Worm (Caenorhabditis elegans) whole organism, L4 larva: Measurements from ENCODE around the gene grd-3.

ENCODE experiments used
- D1046.2 ChIP-seq: fragments of 200-800 bp; sonication (Bioruptor generic); IDR thresholded peaks from 2 replicates; pipeline ENCODE4 v1.3.6; 2022; ENCODE audit warnings: missing genetic modification characterization, missing compliant biosample characterization
- ama-1 ChIP-seq: fragments of 150-350 bp; optimal IDR thresholded peaks from 2 replicates; lab custom pipeline; 2014; ENCODE audit warnings: inconsistent platforms, mixed read lengths
- attf-4 ChIP-seq: sonication (generic microtip); optimal IDR thresholded peaks from 3 replicates; lab custom pipeline; 2017; ENCODE audit warnings: missing biosample characterization, missing genetic modification characterization
- duxl-1 ChIP-seq: sonication (generic microtip); optimal IDR thresholded peaks from 2 replicates; lab custom pipeline; 2016; ENCODE audit warnings: mild to moderate bottlenecking, missing genetic modification characterization, moderate library complexity, missing compliant biosample characterization; ENCODE audit not compliant: poor library complexity
- egl-27 ChIP-seq: sonication (generic microtip); optimal IDR thresholded peaks from 3 replicates; lab custom pipeline; 2017; ENCODE audit warnings: missing biosample characterization, missing genetic modification reagents, missing genetic modification characterization
- lsy-2 ChIP-seq, 2 experiments: fragments of 150-350 bp in 1 of 2; sonication (generic microtip) in 1 of 2; optimal IDR thresholded peaks; 2 replicates each; lab custom pipeline; 2014 to 2017; ENCODE audit warnings: missing biosample characterization in 2 of 2, missing genetic modification characterization in 2 of 2
- zag-1 ChIP-seq: fragments of 150-350 bp; optimal IDR thresholded peaks from 2 replicates; lab custom pipeline; 2014; ENCODE audit warnings: missing biosample characterization, missing genetic modification characterization
- zip-2 ChIP-seq: fragments of 150-350 bp; optimal IDR thresholded peaks from 2 replicates; lab custom pipeline; 2014; ENCODE audit warnings: missing biosample characterization, missing genetic modification characterization
- ztf-11 ChIP-seq: fragments of 150-350 bp; optimal IDR thresholded peaks from 2 replicates; lab custom pipeline; 2014; ENCODE audit warnings: missing biosample characterization, missing genetic modification characterization

ce11 chrIV:3478911-3479385 lies 39.5 kb downstream of the grd-3 start, which contains the start of the genes srz-70 and C09G12.5:
- TF ChIP-seq ama-1 (lab: Kevin White, UChicago): no peak
- TF ChIP-seq egl-27 (tag; lab: Kevin White, UChicago): no peak
- TF ChIP-seq attf-4 (tag; lab: Kevin White, UChicago): no peak
- no peak for TF ChIP-seq zip-2 (tag; lab: Kevin White, UChicago)
- no peak for TF ChIP-seq ztf-11 (tag; lab: Kevin White, UChicago)
- no peak for TF ChIP-seq zag-1
- TF ChIP-seq lsy-2 (tag; optimal IDR thresholded peaks at IDR 0.05; lab: Kevin White, UChicago): no peak
- no peak for TF ChIP-seq D1046.2 (GFP tag; lab: Robert Waterston, UW)
- TF ChIP-seq duxl-1 (tag; lab: Kevin White, UChicago): no peak
